Worm (Caenorhabditis elegans): ENCODE results near the gene clec-178.

- TF ChIP-seq him-1 (tag; optimal IDR thresholded peaks at IDR 0.05) (no peak), W03F9.2 (tag; optimal IDR thresholded peaks at IDR 0.05) (no peak), dao-5 (tag; optimal IDR thresholded peaks at IDR 0.05) (no peak)
These were observed 5.7 kb downstream of the clec-178 start for ce11 chrIV:5659461-5659860.
